Worm (Caenorhabditis elegans) whole organism, L4 larva: ENCODE measurements around the gene C28D4.8.

Source experiments
- R02D3.7 ChIP-seq: fragments of 150-350 bp; sonication (generic microtip); optimal IDR thresholded peaks from 3 replicates; lab custom pipeline; 2014; ENCODE audit warnings: missing biosample characterization, missing genetic modification characterization
- ama-1 ChIP-seq: fragments of 150-350 bp; optimal IDR thresholded peaks from 2 replicates; lab custom pipeline; 2014; ENCODE audit warnings: inconsistent platforms, mixed read lengths
- arid-1 ChIP-seq: fragments of 200-800 bp; sonication (Bioruptor generic); conservative IDR thresholded peaks from 2 replicates; pipeline ENCODE4 v1.3.6; 2022; ENCODE audit warnings: missing genetic modification reagents, missing genetic modification characterization, missing compliant biosample characterization
- ceh-62 ChIP-seq: sonication (generic microtip); optimal IDR thresholded peaks from 2 replicates; lab custom pipeline; 2017; ENCODE audit warnings: missing biosample characterization, missing genetic modification characterization
- daf-12 ChIP-seq: fragments of 150-350 bp; optimal IDR thresholded peaks from 2 replicates; lab custom pipeline; 2014; ENCODE audit warnings: missing biosample characterization, missing genetic modification reagents, missing genetic modification characterization
- egl-27 ChIP-seq: sonication (generic microtip); optimal IDR thresholded peaks from 3 replicates; lab custom pipeline; 2017; ENCODE audit warnings: missing biosample characterization, missing genetic modification reagents, missing genetic modification characterization
- lin-39 ChIP-seq: fragments of 150-350 bp; optimal IDR thresholded peaks from 2 replicates; lab custom pipeline; 2014; ENCODE audit warnings: missing biosample characterization, missing genetic modification reagents, missing genetic modification characterization
- lsy-2 ChIP-seq, 2 experiments: fragments of 150-350 bp in 1 of 2; sonication (generic microtip) in 1 of 2; optimal IDR thresholded peaks; 2 replicates each; lab custom pipeline; 2014 to 2017; ENCODE audit warnings: missing biosample characterization in 2 of 2, missing genetic modification characterization in 2 of 2
- mdt-29 ChIP-seq: fragments of 200-800 bp; sonication (Bioruptor generic); IDR thresholded peaks from 2 replicates; pipeline ENCODE4 v1.3.6; 2022; ENCODE audit warnings: missing genetic modification reagents, missing genetic modification characterization, missing compliant biosample characterization
- nhr-25 ChIP-seq: sonication (generic microtip); optimal IDR thresholded peaks from 2 replicates; lab custom pipeline; 2017; ENCODE audit warnings: missing genetic modification characterization, mild to moderate bottlenecking, missing compliant biosample characterization, antibody characterized with exemption, moderate library complexity, borderline replicate concordance; ENCODE audit not compliant: insufficient read depth
- nhr-6 ChIP-seq: fragments of 150-350 bp; optimal IDR thresholded peaks from 2 replicates; lab custom pipeline; 2014; ENCODE audit warnings: missing biosample characterization, missing genetic modification characterization
- snpc-1.2 ChIP-seq: fragments of 200-800 bp; sonication (Bioruptor generic); IDR thresholded peaks from 2 replicates; pipeline ENCODE4 v1.3.6; 2022; ENCODE audit warnings: missing genetic modification reagents, missing genetic modification characterization, missing compliant biosample characterization
- snpc-4 ChIP-seq: fragments of 150-350 bp; optimal IDR thresholded peaks from 2 replicates; lab custom pipeline; 2014; ENCODE audit warnings: missing biosample characterization, missing genetic modification characterization

ce11 chrIV:9772096-9772720, 24.0 kb upstream of the C28D4.8 start, which contains the start of gene cav-1:
- TF ChIP-seq egl-27 (tag; lab: Kevin White, UChicago) (no peak), ama-1 (lab: Kevin White, UChicago) (no peak), lsy-2 (tag; optimal IDR thresholded peaks at IDR 0.05; lab: Kevin White, UChicago) (no peak), nhr-6 (tag; lab: Kevin White, UChicago) (no peak), R02D3.7 (no peak), snpc-4 (tag; lab: Kevin White, UChicago) (no peak), snpc-1.2 (GFP tag; lab: Robert Waterston, UW) (no peak), mdt-29 (no peak), ceh-62 (tag; lab: Kevin White, UChicago) (no peak), daf-12 (tag; lab: Kevin White, UChicago) (no peak), nhr-25 (tag; lab: Kevin White, UChicago) (no peak), lin-39 (tag; lab: Kevin White, UChicago) (no peak), arid-1 (no peak)
